Worm (Caenorhabditis elegans): Measurements from ENCODE around the gene C32B5.15.
"Not testable (repeated sequence)": the region's sequence is repeated elsewhere in the genome, so short reads cannot be mapped to it uniquely, and the experiment has no call there.

The C32B5.15 gene

ce11 chrII:991300-991699, 18.6 kb upstream of the C32B5.15 start, which contains the start of gene fbxc-42:
Gene fbxc-42 (plus strand): TSS chrII:991600.
- TF ChIP-seq dox-1 (GFP tag; IDR thresholded peaks at IDR 0.05) = no peak
- TF ChIP-seq lin-35 (GFP tag; optimal IDR thresholded peaks at IDR 0.05) = no peak
- TF ChIP-seq ets-4 (GFP tag; optimal IDR thresholded peaks at IDR 0.05) = no peak
- no peak for TF ChIP-seq aptf-3 (GFP tag; IDR thresholded peaks at IDR 0.05)

DNA sequence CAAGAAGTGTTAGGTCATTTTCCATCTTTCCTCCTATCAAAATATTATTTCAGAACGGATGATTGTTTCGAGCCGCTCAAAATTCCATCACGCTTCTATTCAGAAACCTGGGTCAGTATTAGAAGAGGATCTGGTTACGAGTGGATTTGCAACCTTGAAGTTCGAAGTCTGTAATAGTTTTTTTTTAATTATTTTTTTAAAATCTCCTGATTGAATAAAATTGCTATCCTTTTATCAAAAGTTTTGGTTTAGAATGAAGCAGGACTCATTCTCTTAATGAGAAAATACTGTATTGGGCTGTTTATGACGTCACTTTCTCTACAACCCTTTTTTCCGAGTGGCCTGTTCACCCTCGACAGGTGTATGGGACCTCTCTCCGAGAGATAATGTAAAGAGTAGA, 15.7 kb upstream of the C32B5.15 start, which contains the start of gene fbxc-39:
TSS of gene fbxc-39 (plus strand) at position 301 of the 400 bp plus-strand sequence.
- TF ChIP-seq pha-4 (tag; optimal IDR thresholded peaks at IDR 0.05) (no peak), B0019.2 (GFP tag; conservative IDR thresholded peaks at IDR 0.05) (no peak), efl-1 (GFP tag; optimal IDR thresholded peaks at IDR 0.05) (no peak), repo-1 (tag; optimal IDR thresholded peaks at IDR 0.05) (no peak), Y95B8A.8 (GFP tag; IDR thresholded peaks at IDR 0.05) (no peak), Y56A3A.18 (GFP tag; IDR thresholded peaks at IDR 0.05) (no peak), lag-1 (GFP tag; IDR thresholded peaks at IDR 0.05) (no peak), T26A5.8 (tag; optimal IDR thresholded peaks at IDR 0.05) (no peak), F39B2.1 (GFP tag; IDR thresholded peaks at IDR 0.05) (no peak), nhr-80 (tag; optimal IDR thresholded peaks at IDR 0.05) (no peak), egl-18 (GFP tag; IDR thresholded peaks at IDR 0.05) (no peak), hmg-20 (GFP tag; IDR thresholded peaks at IDR 0.05) (no peak)

- not testable (repeated sequence) for TF ChIP-seq aptf-3 (GFP tag; IDR thresholded peaks at IDR 0.05); ZK185.1 (tag; optimal IDR thresholded peaks at IDR 0.05; ENCODE audit: poor library complexity, severe bottlenecking); Y53F4B.3 (GFP tag; IDR thresholded peaks at IDR 0.05)
Measured at ce11 chrII:985703-986102, 13.0 kb upstream of the C32B5.15 start, which contains the start of gene fbxc-40. Gene fbxc-40 (plus strand): TSS chrII:986003.

DNA sequence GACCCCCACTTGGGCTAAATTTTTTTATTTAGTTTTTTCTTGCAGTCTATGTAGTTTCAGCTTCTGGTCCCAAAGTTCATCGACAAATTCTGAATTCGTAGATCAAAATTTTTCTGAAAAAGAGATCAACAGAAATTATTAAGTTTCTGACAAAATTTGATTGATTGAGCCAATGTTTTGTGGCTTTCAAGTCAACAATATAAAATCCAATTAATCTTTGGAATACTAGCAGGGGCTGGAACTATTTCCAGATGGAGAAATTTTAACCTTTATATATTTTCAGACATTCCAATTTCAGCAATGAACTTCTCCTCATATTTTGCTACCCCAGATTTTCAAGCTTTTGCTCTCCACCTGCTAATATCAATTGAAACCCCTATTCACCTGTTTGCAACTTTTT, 10.1 kb upstream of the C32B5.15 start, which contains the start of gene srh-274:
TSS of gene srh-274 (plus strand) at position 301 of the 400 bp plus-strand sequence.
- TF ChIP-seq ztf-18 (tag; optimal IDR thresholded peaks at IDR 0.05) (no peak), nfyb-1 (GFP tag; IDR thresholded peaks at IDR 0.05) (no peak), unc-62 (GFP tag; optimal IDR thresholded peaks at IDR 0.05) (no peak), B0336.3 (GFP tag; IDR thresholded peaks at IDR 0.05) (no peak), ZK185.1 (tag; optimal IDR thresholded peaks at IDR 0.05; ENCODE audit: poor library complexity, severe bottlenecking) (no peak), tlf-1 (GFP tag; optimal IDR thresholded peaks at IDR 0.05) (no peak), hsf-1 (GFP tag; IDR thresholded peaks at IDR 0.05) (no peak), F10E7.11 (tag; optimal IDR thresholded peaks at IDR 0.05) (no peak), hrde-1 (tag; optimal IDR thresholded peaks at IDR 0.05; ENCODE audit: borderline replicate concordance) (no peak), attf-3 (GFP tag; conservative IDR thresholded peaks at IDR 0.05) (no peak), mcd-1 (GFP tag; IDR thresholded peaks at IDR 0.05) (no peak), B0261.1 (tag; optimal IDR thresholded peaks at IDR 0.05) (no peak), aptf-3 (GFP tag; IDR thresholded peaks at IDR 0.05) (no peak), sea-2 (GFP tag; IDR thresholded peaks at IDR 0.05) (no peak), ccch-3 (GFP tag; optimal IDR thresholded peaks at IDR 0.05) (no peak)

DNA sequence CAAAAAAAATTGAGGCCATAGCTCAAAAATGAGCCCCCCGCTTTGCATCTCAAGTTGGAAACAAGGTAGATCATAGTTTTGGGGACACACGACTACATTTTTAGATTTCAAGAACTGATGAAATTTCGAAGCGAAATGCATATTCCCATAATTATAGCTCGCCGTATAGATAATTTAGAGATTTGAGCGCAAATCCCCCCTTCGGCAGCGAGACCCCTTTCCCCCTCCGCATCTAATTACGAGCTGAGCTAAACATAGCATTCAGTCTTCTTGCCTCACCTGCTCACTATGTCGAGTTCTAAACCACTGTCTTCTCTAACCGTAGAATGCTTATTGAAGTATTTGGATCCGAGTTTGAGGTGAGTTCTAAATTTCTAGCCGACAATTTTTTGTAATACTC, 6.4 kb upstream of the C32B5.15 start, which contains the start of the genes fbxc-17 and fbxc-15:
TSS of gene fbxc-17 (minus strand) at position 101 of the 400 bp plus-strand sequence.
TSS of gene fbxc-15 (plus strand) at position 289 of the 400 bp plus-strand sequence.
- TF ChIP-seq snpc-1.3 (tag; optimal IDR thresholded peaks at IDR 0.05; ENCODE audit: insufficient read depth) = no peak
- TF ChIP-seq C17E4.6 (GFP tag; IDR thresholded peaks at IDR 0.05) = no peak
- TF ChIP-seq T26A5.8 (tag; optimal IDR thresholded peaks at IDR 0.05) = no peak

Data from whole organism, young adult.